Worm (Caenorhabditis elegans): ENCODE measurements around the gene K02F3.12.

DNA sequence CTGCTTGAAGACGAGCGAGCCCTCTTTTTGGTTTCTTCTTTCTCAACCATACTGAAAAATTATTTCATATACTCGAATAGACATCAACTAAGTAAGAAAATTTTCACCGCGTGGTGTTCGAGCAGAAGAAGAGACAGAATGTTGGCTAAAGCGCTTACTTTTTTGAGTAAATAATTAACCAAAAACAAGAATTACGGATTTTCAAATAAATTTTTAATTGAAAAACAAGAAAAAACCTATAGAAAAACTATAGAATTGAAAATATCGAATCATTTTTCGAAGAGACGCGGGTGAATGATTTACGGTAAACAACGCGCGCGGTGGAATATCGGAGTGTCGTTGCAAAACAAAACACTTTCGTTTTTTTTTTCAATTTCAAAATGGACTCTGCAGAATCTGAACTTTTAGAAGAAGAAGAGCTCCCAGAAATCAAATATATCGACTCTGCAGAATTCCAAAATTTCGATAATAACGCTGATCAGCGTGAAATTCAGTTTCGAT is 2.5 kb upstream of the K02F3.12 start, which contains the start of the genes rnp-5 and tag-51:
- TF ChIP-seq mep-1 (tag; optimal IDR thresholded peaks at IDR 0.05) (no peak), aly-2 (tag; optimal IDR thresholded peaks at IDR 0.05) (no peak), nhr-12 (tag; optimal IDR thresholded peaks at IDR 0.05) (no peak), nhr-77 (tag; optimal IDR thresholded peaks at IDR 0.05) (no peak), hlh-4 (tag; optimal IDR thresholded peaks at IDR 0.05) (no peak), C16A3.4 (tag; optimal IDR thresholded peaks at IDR 0.05) (no peak), nhr-28 (tag; optimal IDR thresholded peaks at IDR 0.05) (no peak)
